Fruit fly (Drosophila melanogaster) whole organism, adult: ENCODE results near the gene Cpr65Eb.

ENCODE experiments used
- CG11617 ChIP-seq: fragments of 200-800 bp; sonication (Bioruptor generic); optimal IDR thresholded peaks from 2 replicates; lab custom pipeline; 2017; ENCODE audit warnings: mild to moderate bottlenecking, missing biosample characterization, missing genetic modification reagents, missing genetic modification characterization
- CG1620 ChIP-seq: fragments of 200-800 bp; sonication (Bioruptor generic); optimal IDR thresholded peaks from 2 replicates; lab custom pipeline; 2016; ENCODE audit warnings: missing biosample characterization, missing genetic modification characterization
- Crg-1 ChIP-seq: fragments of 200-800 bp; sonication (Bioruptor generic); optimal IDR thresholded peaks from 2 replicates; lab custom pipeline; 2016; ENCODE audit warnings: missing biosample characterization, missing genetic modification characterization
- Hr96 ChIP-seq: fragments of 200-800 bp; sonication (Bioruptor generic); optimal IDR thresholded peaks from 2 replicates; lab custom pipeline; 2016; ENCODE audit warnings: missing biosample characterization, missing genetic modification characterization
- bab1 ChIP-seq: fragments of 200-800 bp; sonication (Bioruptor generic); optimal IDR thresholded peaks from 3 replicates; lab custom pipeline; 2019; ENCODE audit warnings: missing biosample characterization, mild to moderate bottlenecking, missing genetic modification characterization, moderate library complexity
- cnc ChIP-seq, 2 experiments: fragments of >200 bp; optimal IDR thresholded peaks; 2 replicates each; lab custom pipeline; 2017
- kay ChIP-seq: fragments of 200-800 bp; sonication (Bioruptor generic); peaks from one replicate; lab custom pipeline; 2016; ENCODE audit warnings: missing biosample characterization, missing genetic modification characterization, borderline replicate concordance

- TF ChIP-seq kay, result no peak
- TF ChIP-seq Crg-1, result no peak
- no peak for TF ChIP-seq bab1 (GFP tag; lab: Kevin White, UChicago)
- TF ChIP-seq Hr96 (GFP tag; lab: Kevin White, UChicago), result no peak
- no peak for TF ChIP-seq CG1620
- TF ChIP-seq CG11617 (GFP tag; lab: Kevin White, UChicago), result no peak
- no peak for TF ChIP-seq cnc (optimal IDR thresholded peaks at IDR 0.05; lab: Kevin White, UChicago)
These were observed 15.4 kb upstream of the Cpr65Eb start for dm6 chr3L:7103941-7104340.
